Worm (Caenorhabditis elegans): ENCODE measurements around the gene cbp-1.
A peak's percentile ranks its signal among the peaks of the same experiment; 100 is the strongest.

DNA sequence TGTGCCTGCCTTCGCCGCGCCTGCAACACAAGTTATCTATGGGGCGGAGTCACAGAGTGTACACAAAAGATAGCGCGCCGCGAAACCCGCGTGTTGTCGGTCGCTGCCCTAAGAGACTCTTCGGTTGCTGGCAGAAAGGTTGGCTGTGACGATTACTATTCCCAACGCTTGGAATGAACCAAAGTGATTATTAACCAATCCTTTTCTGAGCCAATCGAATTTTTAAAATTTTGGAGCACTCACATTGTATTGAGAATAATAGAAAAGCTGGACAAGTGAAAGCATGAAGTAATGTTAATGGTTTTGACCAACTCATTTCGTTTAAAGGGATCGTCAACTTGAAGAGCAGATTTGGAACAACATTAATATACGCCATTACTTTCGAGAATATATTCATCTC, 49.1 kb upstream of the cbp-1 start:
- peak; percentile 94 for TF ChIP-seq ama-1 (optimal IDR thresholded peaks at IDR 0.05)
- TF ChIP-seq fkh-10 (GFP tag; optimal IDR thresholded peaks at IDR 0.05), result no peak
- peak; percentile 7 for TF ChIP-seq jun-1 (tag; optimal IDR thresholded peaks at IDR 0.05)
- TF ChIP-seq T26A8.4 (GFP tag; IDR thresholded peaks at IDR 0.05), result no peak; the same call in 1 of the 2 replicates
- peak; percentile 73 for TF ChIP-seq nhr-102 (tag; optimal IDR thresholded peaks at IDR 0.05)
- no peak for TF ChIP-seq ceh-82 (tag; optimal IDR thresholded peaks at IDR 0.05)

All from whole organism, L4 larva.